Worm (Caenorhabditis elegans) whole organism, midembryonic: ENCODE results near the gene hlh-10.

ENCODE experiments used
- flt-1 ChIP-seq: fragments of 200-800 bp; sonication (Bioruptor generic); IDR thresholded peaks from 2 replicates; pipeline ENCODE4 v1.3.6; 2022; ENCODE audit warnings: missing genetic modification characterization, missing compliant biosample characterization
- klf-2 ChIP-seq: fragments of 200-800 bp; sonication (Bioruptor generic); conservative IDR thresholded peaks from 2 replicates; pipeline ENCODE4 v1.3.6; 2022; ENCODE audit warnings: missing genetic modification reagents, missing genetic modification characterization, missing compliant biosample characterization
- ztf-23 ChIP-seq: fragments of 200-800 bp; sonication (Bioruptor generic); IDR thresholded peaks from 2 replicates; pipeline ENCODE4 v1.3.6; 2022; ENCODE audit warnings: missing genetic modification reagents, missing genetic modification characterization, missing compliant biosample characterization
- ztf-29 ChIP-seq: fragments of 200-800 bp; sonication (Bioruptor generic); IDR thresholded peaks from 2 replicates; pipeline ENCODE4 v1.3.6; 2022; ENCODE audit warnings: missing genetic modification reagents, missing genetic modification characterization, missing compliant biosample characterization

DNA sequence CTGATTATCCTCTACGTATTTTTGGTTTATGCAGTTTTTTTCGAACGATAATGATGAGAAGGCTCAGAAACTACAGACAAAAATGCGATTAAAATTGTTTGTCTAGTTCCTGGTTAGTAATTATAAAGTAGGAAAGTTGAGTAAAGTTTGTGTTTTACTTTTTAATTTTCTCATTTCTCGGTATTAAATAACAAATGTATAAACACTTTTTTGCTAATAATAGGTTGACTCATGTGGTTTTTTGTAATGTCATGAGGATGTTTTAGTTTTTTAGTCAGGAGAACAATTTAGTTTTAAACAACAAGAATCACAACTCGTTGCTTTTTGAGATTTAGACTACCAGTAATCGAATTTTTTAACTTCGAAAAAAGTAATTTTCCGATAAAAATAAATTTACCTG, 9.4 kb downstream of the hlh-10 start:
- TF ChIP-seq ztf-29 (GFP tag; lab: Robert Waterston, UW) = no peak
- TF ChIP-seq flt-1 = no peak
- no peak for TF ChIP-seq klf-2 (GFP tag; lab: Robert Waterston, UW)
- TF ChIP-seq ztf-23 (GFP tag; lab: Robert Waterston, UW) = no peak
